Worm (Caenorhabditis elegans) whole organism, midembryonic: ENCODE data around the gene myo-2.

Experiments
- T22C8.4 ChIP-seq: fragments of 200-800 bp; sonication (Bioruptor generic); IDR thresholded peaks from 2 replicates; pipeline ENCODE4 v1.3.6; 2022; ENCODE audit warnings: missing genetic modification characterization, missing compliant biosample characterization
- cog-1 ChIP-seq: sonication (generic microtip); optimal IDR thresholded peaks from 2 replicates; lab custom pipeline; 2016; ENCODE audit warnings: missing genetic modification characterization, missing compliant biosample characterization
- flt-1 ChIP-seq: fragments of 200-800 bp; sonication (Bioruptor generic); IDR thresholded peaks from 2 replicates; pipeline ENCODE4 v1.3.6; 2022; ENCODE audit warnings: missing genetic modification characterization, missing compliant biosample characterization
- klf-2 ChIP-seq: fragments of 200-800 bp; sonication (Bioruptor generic); conservative IDR thresholded peaks from 2 replicates; pipeline ENCODE4 v1.3.6; 2022; ENCODE audit warnings: missing genetic modification reagents, missing genetic modification characterization, missing compliant biosample characterization
- med-1 ChIP-seq: sonication (generic microtip); optimal IDR thresholded peaks from 2 replicates; lab custom pipeline; 2017; ENCODE audit warnings: missing genetic modification characterization, mild to moderate bottlenecking, missing compliant biosample characterization, antibody characterized with exemption, missing genetic modification reagents; ENCODE audit not compliant: insufficient read depth
- ref-1 ChIP-seq: fragments of 200-800 bp; sonication (Bioruptor generic); conservative IDR thresholded peaks from 2 replicates; pipeline ENCODE4 v1.3.6; 2022; ENCODE audit warnings: missing genetic modification reagents, missing genetic modification characterization, missing compliant biosample characterization
- tab-1 ChIP-seq: fragments of 200-800 bp; sonication (Bioruptor generic); IDR thresholded peaks from 2 replicates; pipeline ENCODE4 v1.3.6; 2022; ENCODE audit warnings: missing genetic modification characterization, missing compliant biosample characterization
- ztf-23 ChIP-seq: fragments of 200-800 bp; sonication (Bioruptor generic); IDR thresholded peaks from 2 replicates; pipeline ENCODE4 v1.3.6; 2022; ENCODE audit warnings: missing genetic modification reagents, missing genetic modification characterization, missing compliant biosample characterization
- ztf-29 ChIP-seq: fragments of 200-800 bp; sonication (Bioruptor generic); IDR thresholded peaks from 2 replicates; pipeline ENCODE4 v1.3.6; 2022; ENCODE audit warnings: missing genetic modification reagents, missing genetic modification characterization, missing compliant biosample characterization

Gene myo-2

ce11 chrX:12469846-12470245 is 2.0 kb downstream of the myo-2 start:
- TF ChIP-seq flt-1 (GFP tag; lab: Robert Waterston, UW) (no peak), med-1 (GFP tag; lab: Kevin White, UChicago) (no peak), tab-1 (GFP tag; lab: Robert Waterston, UW) (no peak), T22C8.4 (GFP tag; lab: Robert Waterston, UW) (no peak), ztf-23 (GFP tag; lab: Robert Waterston, UW) (no peak)

- TF ChIP-seq med-1 (GFP tag; lab: Kevin White, UChicago) (no peak), cog-1 (tag; lab: Kevin White, UChicago) (no peak), ztf-29 (GFP tag; lab: Robert Waterston, UW) (no peak), ref-1 (GFP tag; lab: Robert Waterston, UW) (no peak), flt-1 (GFP tag; lab: Robert Waterston, UW) (no peak), tab-1 (GFP tag; lab: Robert Waterston, UW) (no peak), T22C8.4 (GFP tag; lab: Robert Waterston, UW) (no peak), ztf-23 (GFP tag; lab: Robert Waterston, UW) (no peak), klf-2 (GFP tag; lab: Robert Waterston, UW) (no peak)
Measured at ce11 chrX:12472232-12472631, 4.4 kb downstream of the myo-2 start.

ce11 chrX:12476412-12476811 is 8.6 kb downstream of the myo-2 start:
- TF ChIP-seq tab-1 (GFP tag; lab: Robert Waterston, UW) = no peak
- no peak for TF ChIP-seq med-1 (GFP tag; lab: Kevin White, UChicago)

ce11 chrX:12477341-12477740 is 9.5 kb downstream of the myo-2 start, which contains the start of gene F45E6.1:
Gene F45E6.1, minus strand, starts transcription at chrX:12477441.
- no peak for TF ChIP-seq klf-2 (GFP tag; lab: Robert Waterston, UW)
- no peak for TF ChIP-seq ztf-23 (GFP tag; lab: Robert Waterston, UW)
- no peak for TF ChIP-seq tab-1 (GFP tag; lab: Robert Waterston, UW)
- no peak for TF ChIP-seq ztf-29 (GFP tag; lab: Robert Waterston, UW)
- TF ChIP-seq T22C8.4 (GFP tag; lab: Robert Waterston, UW) = no peak
- no peak for TF ChIP-seq med-1 (GFP tag; lab: Kevin White, UChicago)

ce11 chrX:12478465-12478864 is 10.6 kb downstream of the myo-2 start:
- TF ChIP-seq ref-1 (GFP tag; lab: Robert Waterston, UW) (no peak), klf-2 (GFP tag; lab: Robert Waterston, UW) (no peak), tab-1 (GFP tag; lab: Robert Waterston, UW) (no peak), ztf-29 (GFP tag; lab: Robert Waterston, UW) (no peak), T22C8.4 (GFP tag; lab: Robert Waterston, UW) (no peak), ztf-23 (GFP tag; lab: Robert Waterston, UW) (no peak), med-1 (GFP tag; lab: Kevin White, UChicago) (no peak), cog-1 (tag; lab: Kevin White, UChicago) (no peak), flt-1 (GFP tag; lab: Robert Waterston, UW) (no peak)

ce11 chrX:12479027-12479426 is 11.2 kb downstream of the myo-2 start:
- no peak for TF ChIP-seq flt-1 (GFP tag; lab: Robert Waterston, UW)
- TF ChIP-seq ztf-23 (GFP tag; lab: Robert Waterston, UW) = no peak
- TF ChIP-seq tab-1 (GFP tag; lab: Robert Waterston, UW) = no peak
- no peak for TF ChIP-seq med-1 (GFP tag; lab: Kevin White, UChicago)
- TF ChIP-seq ztf-29 (GFP tag; lab: Robert Waterston, UW) = no peak
- no peak for TF ChIP-seq ref-1 (GFP tag; lab: Robert Waterston, UW)
- no peak for TF ChIP-seq klf-2 (GFP tag; lab: Robert Waterston, UW)
- TF ChIP-seq cog-1 (tag; lab: Kevin White, UChicago) = no peak
- TF ChIP-seq T22C8.4 (GFP tag; lab: Robert Waterston, UW) = no peak

ce11 chrX:12480447-12480998 is 12.7 kb downstream of the myo-2 start, which contains the start of gene atf-6:
Gene atf-6, plus strand, starts transcription at chrX:12480948.
- TF ChIP-seq ref-1 (GFP tag; lab: Robert Waterston, UW) = 0 out of 2 replicates have a peak, but pooled peaks have one; percentile 37
- TF ChIP-seq ztf-29 (GFP tag; lab: Robert Waterston, UW) = no peak
- peak; percentile 74 for TF ChIP-seq flt-1 (GFP tag; lab: Robert Waterston, UW)
- no peak for TF ChIP-seq med-1 (GFP tag; lab: Kevin White, UChicago)
- peak; percentile 63 for TF ChIP-seq cog-1 (tag; lab: Kevin White, UChicago)
- TF ChIP-seq T22C8.4 (GFP tag; lab: Robert Waterston, UW) = no peak
- TF ChIP-seq ztf-23 (GFP tag; lab: Robert Waterston, UW) = 0 out of 2 replicates have a peak, but pooled peaks have one; percentile 50
- no peak for TF ChIP-seq klf-2 (GFP tag; lab: Robert Waterston, UW)
- 0 out of 2 replicates have a peak, but pooled peaks have one; percentile 69 for TF ChIP-seq tab-1 (GFP tag; lab: Robert Waterston, UW)

ce11 chrX:12484078-12484477 is 16.2 kb downstream of the myo-2 start:
- no peak for TF ChIP-seq med-1 (GFP tag; lab: Kevin White, UChicago)
- TF ChIP-seq ztf-29 (GFP tag; lab: Robert Waterston, UW) = no peak
- no peak for TF ChIP-seq flt-1 (GFP tag; lab: Robert Waterston, UW)
- TF ChIP-seq T22C8.4 (GFP tag; lab: Robert Waterston, UW) = no peak
- no peak for TF ChIP-seq cog-1 (tag; lab: Kevin White, UChicago)
- TF ChIP-seq ref-1 (GFP tag; lab: Robert Waterston, UW) = no peak
- TF ChIP-seq ztf-23 (GFP tag; lab: Robert Waterston, UW) = no peak
- TF ChIP-seq klf-2 (GFP tag; lab: Robert Waterston, UW) = no peak
- no peak for TF ChIP-seq tab-1 (GFP tag; lab: Robert Waterston, UW)

- TF ChIP-seq ref-1 (GFP tag; lab: Robert Waterston, UW) (no peak), klf-2 (GFP tag; lab: Robert Waterston, UW) (no peak), ztf-23 (GFP tag; lab: Robert Waterston, UW) (no peak)
Measured at ce11 chrX:12484749-12485148, 16.9 kb downstream of the myo-2 start, which contains the start of gene tbc-13. Gene tbc-13, plus strand, starts transcription at chrX:12485049.
